Fruit fly (Drosophila melanogaster) whole organism, wandering third instar larva: ENCODE results near the gene CG34461.

Experiments used
- Abd-B ChIP-seq: fragments of >200 bp; optimal IDR thresholded peaks from 2 replicates; lab custom pipeline; 2017; ENCODE audit warnings: missing biosample characterization, missing genetic modification characterization
- CG32264 ChIP-seq: fragments of 200-800 bp; sonication (Bioruptor generic); optimal IDR thresholded peaks from 2 replicates; lab custom pipeline; 2016; ENCODE audit warnings: missing biosample characterization, missing genetic modification characterization
- CG9705 ChIP-seq: fragments of 200-800 bp; sonication (Bioruptor generic); optimal IDR thresholded peaks from 2 replicates; lab custom pipeline; 2018; ENCODE audit warnings: missing biosample characterization, mild to moderate bottlenecking, missing genetic modification characterization
- CrebA ChIP-seq: fragments of 200-800 bp; sonication (Bioruptor generic); optimal IDR thresholded peaks from 2 replicates; lab custom pipeline; 2016; ENCODE audit warnings: missing biosample characterization, mild to moderate bottlenecking, missing genetic modification characterization, borderline replicate concordance
- Hr78 ChIP-seq: fragments of >200 bp; optimal IDR thresholded peaks from 2 replicates; lab custom pipeline; 2017; ENCODE audit warnings: missing biosample characterization, missing genetic modification characterization
- Vsx2 ChIP-seq: fragments of 200-300, 225-300 bp; sonication (Bioruptor generic); optimal IDR thresholded peaks from 2 replicates; lab custom pipeline; 2018; ENCODE audit warnings: missing biosample characterization, missing genetic modification characterization; ENCODE audit not compliant: partially characterized antibody
- br ChIP-seq: fragments of 200-800 bp; sonication (Bioruptor generic); optimal IDR thresholded peaks from 2 replicates; lab custom pipeline; 2016; ENCODE audit warnings: missing biosample characterization, missing genetic modification characterization
- dl ChIP-seq, 2 experiments: fragments of 175-275, 200-275 bp in 1 of 2; fragments of 200-275 bp in 1 of 2; sonication (Bioruptor generic); optimal IDR thresholded peaks; lab custom pipeline; 2018; ENCODE audit warnings: mild to moderate bottlenecking in 2 of 2, missing biosample characterization in 2 of 2, missing genetic modification characterization in 2 of 2, moderate library complexity in 2 of 2; ENCODE audit not compliant: partially characterized antibody in 2 of 2, insufficient read depth in 1 of 2
- dmrt93B ChIP-seq: fragments of 200-800 bp; sonication (Bioruptor generic); optimal IDR thresholded peaks from 2 replicates; lab custom pipeline; 2018; ENCODE audit warnings: missing biosample characterization, mild to moderate bottlenecking, missing genetic modification characterization
- foxo ChIP-seq, 2 experiments: fragments of 200-800 bp; sonication (Bioruptor generic); optimal IDR thresholded peaks; 2 replicates in 1 of 2; 3 replicates in 1 of 2; lab custom pipeline; 2016 to 2017; ENCODE audit warnings: missing biosample characterization in 2 of 2, missing genetic modification characterization in 2 of 2
- fru ChIP-seq: fragments of 200-800 bp; sonication (Bioruptor generic); optimal IDR thresholded peaks from 3 replicates; lab custom pipeline; 2016; ENCODE audit warnings: missing biosample characterization, mild to moderate bottlenecking, missing genetic modification characterization
- pan ChIP-seq: fragments of >200 bp; optimal IDR thresholded peaks from 2 replicates; lab custom pipeline; 2017
- psq ChIP-seq: fragments of 200-800 bp; sonication (Bioruptor generic); optimal IDR thresholded peaks from 3 replicates; lab custom pipeline; 2017; ENCODE audit warnings: missing biosample characterization, mild to moderate bottlenecking, missing genetic modification characterization, moderate library complexity
- sv ChIP-seq: fragments of 200-800 bp; sonication (Bioruptor generic); optimal IDR thresholded peaks from 3 replicates; lab custom pipeline; 2016; ENCODE audit warnings: missing biosample characterization, missing genetic modification characterization

dm6 chr3L:8340264-8341095, 14.8 kb downstream of the CG34461 start, which contains the start of the genes Prim1 and CG7083:
- peak; percentile 83 for TF ChIP-seq fru (GFP tag; lab: Kevin White, UChicago)
- TF ChIP-seq dl (GFP tag; optimal IDR thresholded peaks at IDR 0.05; lab: Kevin White, UChicago; ENCODE audit: insufficient read depth in 1 of 2, partially characterized antibody in 2 of 2), result no peak
- no peak for TF ChIP-seq dmrt93B (GFP tag; lab: Kevin White, UChicago)
- no peak for TF ChIP-seq pan (lab: Kevin White, UChicago)
- peak; percentile 49 for TF ChIP-seq psq (GFP tag; lab: Kevin White, UChicago)
- no peak for TF ChIP-seq Vsx2 (GFP tag; lab: Kevin White, UChicago)
- TF ChIP-seq Hr78 (GFP tag; lab: Kevin White, UChicago), result no peak
- no peak for TF ChIP-seq CrebA (GFP tag; lab: Kevin White, UChicago)
- TF ChIP-seq br, result peak; percentile 71
- peak in 1 of 2 experiments; percentile 66 for TF ChIP-seq foxo (GFP tag; optimal IDR thresholded peaks at IDR 0.05; lab: Kevin White, UChicago)
- TF ChIP-seq Abd-B (GFP tag; lab: Kevin White, UChicago), result no peak
- peak; percentile 55 for TF ChIP-seq CG9705 (GFP tag; lab: Kevin White, UChicago)
- TF ChIP-seq CG32264, result no peak
- peak; percentile 42 for TF ChIP-seq sv (GFP tag; lab: Kevin White, UChicago)
